Fruit fly (Drosophila melanogaster): ENCODE results near the gene CG9626.

DNA sequence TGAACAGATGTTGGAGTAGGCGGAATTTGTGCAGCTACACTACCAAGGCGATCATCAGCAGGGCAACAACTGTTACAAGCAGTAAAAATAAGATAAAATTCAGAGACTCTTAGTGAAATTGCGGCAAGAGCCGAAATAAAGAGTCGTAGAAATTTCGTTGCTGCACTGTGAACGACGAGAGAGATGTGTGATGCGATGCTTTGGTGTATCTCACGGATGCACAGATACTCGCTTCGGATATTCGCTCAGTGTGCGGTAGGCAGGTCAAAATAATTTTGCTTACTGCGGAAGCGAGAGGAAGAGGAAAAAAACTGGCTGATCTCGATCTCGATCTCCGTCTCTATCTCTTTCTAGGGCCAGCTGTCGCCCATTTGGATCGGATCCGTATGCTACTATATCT lies 12.0 kb downstream of the CG9626 start:
- TF ChIP-seq CTCF (optimal IDR thresholded peaks at IDR 0.05), result no peak
- no peak for TF ChIP-seq CG8478 (optimal IDR thresholded peaks at IDR 0.05)

Data from S2 (cell line).